Fruit fly (Drosophila melanogaster) whole organism, embryonic: ENCODE results near the gene Tasp1.

Source experiments
- Ada2b ChIP-seq: fragments of 200-800 bp; sonication (Bioruptor generic); IDR thresholded peaks from 2 replicates; pipeline ENCODE4 v1.3.6; 2022; ENCODE audit warnings: missing biosample characterization, missing genetic modification characterization
- Atf3 ChIP-seq: fragments of 200-800 bp; sonication (Bioruptor generic); optimal IDR thresholded peaks from 3 replicates; lab custom pipeline; 2016; ENCODE audit warnings: missing biosample characterization, missing genetic modification characterization
- CG10959 ChIP-seq: fragments of 200-800 bp; sonication (Bioruptor generic); IDR thresholded peaks from 2 replicates; pipeline ENCODE4 v1.3.6; 2022; ENCODE audit warnings: missing biosample characterization, missing genetic modification characterization
- CG10979 ChIP-seq: fragments of 200-800 bp; sonication (Bioruptor generic); optimal IDR thresholded peaks from 2 replicates; lab custom pipeline; 2018; ENCODE audit warnings: missing biosample characterization, mild to moderate bottlenecking, missing genetic modification characterization, moderate library complexity
- CG11093 ChIP-seq: fragments of 200-800 bp; sonication (Bioruptor generic); IDR thresholded peaks from 3 replicates; pipeline ENCODE4 v1.3.6; 2022; ENCODE audit warnings: missing biosample characterization, missing genetic modification characterization
- CG14014 ChIP-seq: fragments of 200-800 bp; sonication (Bioruptor generic); IDR thresholded peaks from 2 replicates; pipeline ENCODE4 v1.3.6; 2022; ENCODE audit warnings: missing biosample characterization, missing genetic modification characterization
- CG14441 ChIP-seq: fragments of 200-800 bp; sonication (Bioruptor generic); IDR thresholded peaks from 2 replicates; pipeline ENCODE4 v1.3.6; 2022; ENCODE audit warnings: missing biosample characterization, missing genetic modification characterization
- CG14667 ChIP-seq: fragments of 200-800 bp; sonication (Bioruptor generic); IDR thresholded peaks from 2 replicates; pipeline ENCODE4 v1.3.6; 2022; ENCODE audit warnings: missing biosample characterization, missing genetic modification characterization
- CG1603 ChIP-seq: fragments of 200-800 bp; sonication (Bioruptor generic); optimal IDR thresholded peaks from 2 replicates; lab custom pipeline; 2019; ENCODE audit warnings: missing biosample characterization, mild to moderate bottlenecking, missing genetic modification characterization, moderate library complexity
- CG16813 ChIP-seq: fragments of 200-800 bp; sonication (Bioruptor generic); IDR thresholded peaks from 3 replicates; pipeline ENCODE4 v1.3.6; 2022; ENCODE audit warnings: missing biosample characterization, missing genetic modification characterization; ENCODE audit not compliant: partially characterized antibody
- CG18619 ChIP-seq: fragments of 200-800 bp; sonication (Bioruptor generic); optimal IDR thresholded peaks from 3 replicates; lab custom pipeline; 2017; ENCODE audit warnings: missing biosample characterization, mild to moderate bottlenecking, missing genetic modification characterization
- CG2120 ChIP-seq: fragments of 200-800 bp; sonication (Bioruptor generic); optimal IDR thresholded peaks from 3 replicates; lab custom pipeline; 2016; ENCODE audit warnings: missing biosample characterization, missing genetic modification characterization
- CG2202 ChIP-seq: fragments of 200-800 bp; sonication (Bioruptor generic); optimal IDR thresholded peaks from 2 replicates; lab custom pipeline; 2018; ENCODE audit warnings: missing biosample characterization, mild to moderate bottlenecking, missing genetic modification characterization
- CG2875 ChIP-seq: fragments of 200-800 bp; sonication (Bioruptor generic); optimal IDR thresholded peaks from 2 replicates; lab custom pipeline; 2017; ENCODE audit warnings: missing biosample characterization, mild to moderate bottlenecking, missing genetic modification characterization, missing genetic modification reagents
- CG6654 ChIP-seq: fragments of 200-800 bp; sonication (Bioruptor generic); optimal IDR thresholded peaks from 2 replicates; lab custom pipeline; 2017; ENCODE audit warnings: missing biosample characterization, mild to moderate bottlenecking, missing genetic modification characterization
- CG8765 ChIP-seq: fragments of 200-800 bp; sonication (Bioruptor generic); IDR thresholded peaks from 2 replicates; pipeline ENCODE4 v1.3.6; 2022; ENCODE audit warnings: missing biosample characterization, missing genetic modification characterization
- CG9817 ChIP-seq: fragments of 200-800 bp; sonication (Bioruptor generic); optimal IDR thresholded peaks from 2 replicates; lab custom pipeline; 2018; ENCODE audit warnings: missing biosample characterization, mild to moderate bottlenecking, missing genetic modification characterization, moderate library complexity
- Dad ChIP-seq: fragments of 200-800 bp; sonication (Bioruptor generic); optimal IDR thresholded peaks from 3 replicates; lab custom pipeline; 2016; ENCODE audit warnings: missing biosample characterization, missing genetic modification characterization
- Dfd ChIP-seq, 2 experiments: fragments of >200 bp; optimal IDR thresholded peaks; 2 replicates each; lab custom pipeline; 2017; ENCODE audit warnings: missing biosample characterization in 2 of 2, missing genetic modification characterization in 2 of 2
- Dip3 ChIP-seq: fragments of 200-800 bp; sonication (Bioruptor generic); optimal IDR thresholded peaks from 3 replicates; lab custom pipeline; 2016; ENCODE audit warnings: missing biosample characterization, missing genetic modification characterization
- HLH54F ChIP-seq: fragments of 200-800 bp; sonication (Bioruptor generic); optimal IDR thresholded peaks from 3 replicates; lab custom pipeline; 2016; ENCODE audit warnings: missing biosample characterization, missing genetic modification characterization
- Hr3 ChIP-seq: fragments of 200-800 bp; sonication (Bioruptor generic); optimal IDR thresholded peaks from 3 replicates; lab custom pipeline; 2016; ENCODE audit warnings: missing biosample characterization, missing genetic modification characterization
- Mes4 ChIP-seq: fragments of 200-800 bp; sonication (Bioruptor generic); optimal IDR thresholded peaks from 2 replicates; lab custom pipeline; 2016; ENCODE audit warnings: missing biosample characterization, missing genetic modification characterization
- NC2α ChIP-seq: fragments of 200-800 bp; sonication (Bioruptor generic); optimal IDR thresholded peaks from 2 replicates; lab custom pipeline; 2016; ENCODE audit warnings: missing biosample characterization, missing genetic modification characterization
- Opbp ChIP-seq: fragments of 200-800 bp; sonication (Bioruptor generic); IDR thresholded peaks from 3 replicates; pipeline ENCODE4 v1.3.6; 2022; ENCODE audit warnings: missing biosample characterization, missing genetic modification characterization; ENCODE audit not compliant: partially characterized antibody
- Poxn ChIP-seq: fragments of 200-800 bp; sonication (Bioruptor generic); IDR thresholded peaks from 2 replicates; pipeline ENCODE4 v1.3.6; 2022; ENCODE audit warnings: missing biosample characterization, missing genetic modification characterization
- Ptx1 ChIP-seq: fragments of 200-800 bp; sonication (Bioruptor generic); IDR thresholded peaks from 2 replicates; pipeline ENCODE4 v1.3.6; 2022; ENCODE audit warnings: missing biosample characterization, missing genetic modification characterization
- Rfx ChIP-seq: fragments of 200-800 bp; sonication (Bioruptor generic); IDR thresholded peaks from 2 replicates; pipeline ENCODE4 v1.3.6; 2022; ENCODE audit warnings: missing biosample characterization, missing genetic modification characterization
- Scr ChIP-seq: fragments of 200-800 bp; sonication (Bioruptor generic); IDR thresholded peaks from 2 replicates; pipeline ENCODE4 v1.3.6; 2022; ENCODE audit warnings: missing biosample characterization, missing genetic modification characterization; ENCODE audit not compliant: partially characterized antibody
- Side ChIP-seq: fragments of 200-800 bp; sonication (Bioruptor generic); optimal IDR thresholded peaks from 2 replicates; lab custom pipeline; 2016; ENCODE audit warnings: missing biosample characterization, missing genetic modification characterization
- Xrp1 ChIP-seq: fragments of 200-800 bp; sonication (Bioruptor generic); IDR thresholded peaks from 2 replicates; pipeline ENCODE4 v1.3.6; 2022; ENCODE audit warnings: missing biosample characterization, missing genetic modification characterization
- ap ChIP-seq: fragments of 200-800 bp; sonication (Bioruptor generic); IDR thresholded peaks from 2 replicates; pipeline ENCODE4 v1.3.6; 2022; ENCODE audit warnings: missing biosample characterization, missing genetic modification characterization
- az2 ChIP-seq: fragments of 200-800 bp; sonication (Bioruptor generic); optimal IDR thresholded peaks from 3 replicates; lab custom pipeline; 2016; ENCODE audit warnings: missing biosample characterization, missing genetic modification characterization
- cad ChIP-seq: fragments of >200 bp; optimal IDR thresholded peaks from 2 replicates; lab custom pipeline; 2017; ENCODE audit warnings: missing biosample characterization, missing genetic modification characterization
- ci ChIP-seq: fragments of 200-800 bp; sonication (Bioruptor generic); IDR thresholded peaks from 3 replicates; pipeline ENCODE4 v1.3.6; 2022; ENCODE audit warnings: missing biosample characterization, missing genetic modification characterization
- corto ChIP-seq: fragments of 200-800 bp; sonication (Bioruptor generic); optimal IDR thresholded peaks from 2 replicates; lab custom pipeline; 2016; ENCODE audit warnings: missing biosample characterization, mild to moderate bottlenecking, missing genetic modification characterization, moderate library complexity
- da ChIP-seq: fragments of 200-800 bp; sonication (Bioruptor generic); optimal IDR thresholded peaks from 2 replicates; lab custom pipeline; 2016; ENCODE audit warnings: missing biosample characterization, missing genetic modification characterization
- dan ChIP-seq: fragments of 200-800 bp; sonication (Bioruptor generic); IDR thresholded peaks from 2 replicates; pipeline ENCODE4 v1.3.6; 2022; ENCODE audit warnings: missing biosample characterization, missing genetic modification characterization
- danr ChIP-seq: fragments of 200-800 bp; sonication (Bioruptor generic); IDR thresholded peaks from 2 replicates; pipeline ENCODE4 v1.3.6; 2022; ENCODE audit warnings: missing biosample characterization, missing genetic modification characterization
- eyg ChIP-seq: fragments of 200-800 bp; sonication (Bioruptor generic); optimal IDR thresholded peaks from 3 replicates; lab custom pipeline; 2016; ENCODE audit warnings: missing biosample characterization, missing genetic modification characterization
- grn ChIP-seq: fragments of 200-800 bp; sonication (Bioruptor generic); optimal IDR thresholded peaks from 3 replicates; lab custom pipeline; 2017; ENCODE audit warnings: missing biosample characterization, missing genetic modification characterization
- hth ChIP-seq: fragments of >200 bp; optimal IDR thresholded peaks from 2 replicates; lab custom pipeline; 2017; ENCODE audit warnings: inconsistent platforms
- inv ChIP-seq: fragments of 200-800 bp; sonication (Bioruptor generic); IDR thresholded peaks from 2 replicates; pipeline ENCODE4 v1.3.6; 2022; ENCODE audit warnings: missing biosample characterization, missing genetic modification characterization; ENCODE audit not compliant: partially characterized antibody
- oc ChIP-seq: fragments of 200-800 bp; sonication (Bioruptor generic); optimal IDR thresholded peaks from 2 replicates; lab custom pipeline; 2018; ENCODE audit warnings: missing biosample characterization, mild to moderate bottlenecking, missing genetic modification characterization, moderate library complexity
- pho ChIP-seq: fragments of 200-800 bp; sonication (Bioruptor generic); optimal IDR thresholded peaks from 2 replicates; lab custom pipeline; 2016; ENCODE audit warnings: missing biosample characterization, missing genetic modification characterization
- row ChIP-seq: fragments of 200-800 bp; sonication (Bioruptor generic); IDR thresholded peaks from 3 replicates; pipeline ENCODE4 v1.3.6; 2022; ENCODE audit warnings: missing biosample characterization, missing genetic modification characterization
- shn ChIP-seq: fragments of 200-800 bp; sonication (Bioruptor generic); optimal IDR thresholded peaks from 3 replicates; lab custom pipeline; 2016; ENCODE audit warnings: missing biosample characterization, missing genetic modification characterization
- usp ChIP-seq: fragments of >200 bp; optimal IDR thresholded peaks from 2 replicates; lab custom pipeline; 2017; ENCODE audit warnings: missing biosample characterization, missing genetic modification characterization
- zen2 ChIP-seq: fragments of 200-800 bp; sonication (Bioruptor generic); IDR thresholded peaks from 3 replicates; pipeline ENCODE4 v1.3.6; 2022; ENCODE audit warnings: missing biosample characterization, missing genetic modification characterization; ENCODE audit not compliant: partially characterized antibody
- zfh2 ChIP-seq: fragments of 200-800 bp; sonication (Bioruptor generic); optimal IDR thresholded peaks from 2 replicates; lab custom pipeline; 2016; ENCODE audit warnings: missing biosample characterization, missing genetic modification characterization

Gene Tasp1

dm6 chr3L:16049955-16050886 lies 37.1 kb downstream of the Tasp1 start:
- TF ChIP-seq Mes4 (GFP tag; lab: Kevin White, UChicago) (no peak), CG16813 (no peak), corto (GFP tag; lab: Kevin White, UChicago) (no peak), Hr3 (GFP tag; lab: Kevin White, UChicago) (no peak), CG10979 (tag; lab: Kevin White, UChicago) (peak; percentile 27), CG14014 (GFP tag; lab: Robert Waterston, UW) (no peak; the same call in 1 of the 2 replicates), Rfx (GFP tag; lab: Robert Waterston, UW) (peak; percentile 43; the same call in 1 of the 2 replicates), oc (tag; lab: Kevin White, UChicago) (peak; percentile 1), danr (GFP tag; lab: Robert Waterston, UW) (no peak), Scr (GFP tag; lab: Robert Waterston, UW) (no peak), CG2202 (tag; lab: Kevin White, UChicago) (no peak), CG11093 (GFP tag; lab: Robert Waterston, UW) (no peak), CG14441 (GFP tag; lab: Robert Waterston, UW) (peak; percentile 12; the same call in 1 of the 2 replicates), shn (GFP tag; lab: Kevin White, UChicago) (no peak), CG2875 (GFP tag; lab: Kevin White, UChicago) (no peak), pho (GFP tag; lab: Kevin White, UChicago) (no peak), CG6654 (GFP tag; lab: Kevin White, UChicago) (no peak), cad (GFP tag; lab: Kevin White, UChicago) (no peak), HLH54F (no peak), grn (GFP tag; lab: Kevin White, UChicago) (peak; percentile 82), Side (no peak), Dip3 (no peak), az2 (no peak), zfh2 (no peak), ci (GFP tag; lab: Robert Waterston, UW) (no peak), inv (GFP tag; lab: Robert Waterston, UW) (no peak), Ptx1 (no peak), CG1603 (tag; lab: Kevin White, UChicago) (peak; percentile 10), row (GFP tag; lab: Robert Waterston, UW) (no peak; the same call in 2 of the 3 replicates), CG10959 (0 out of 2 replicates have a peak, but pooled peaks have one; percentile 12), CG2120 (GFP tag; lab: Kevin White, UChicago) (no peak), hth (lab: Kevin White, UChicago) (no peak), CG9817 (tag; lab: Kevin White, UChicago) (no peak), zen2 (GFP tag; lab: Robert Waterston, UW) (no peak), Ada2b (0 out of 2 replicates have a peak, but pooled peaks have one; percentile 7), Opbp (GFP tag; lab: Robert Waterston, UW) (no peak), eyg (peak; percentile 32), CG8765 (GFP tag; lab: Robert Waterston, UW) (no peak), CG18619 (no peak), Poxn (GFP tag; lab: Robert Waterston, UW) (no peak), da (GFP tag; lab: Kevin White, UChicago) (no peak), NC2α (GFP tag; lab: Kevin White, UChicago) (no peak), ap (GFP tag; lab: Robert Waterston, UW) (no peak), Xrp1 (GFP tag; lab: Robert Waterston, UW) (peak; percentile 49; the same call in 1 of the 2 replicates), CG14667 (GFP tag; lab: Robert Waterston, UW) (no peak), dan (GFP tag; lab: Robert Waterston, UW) (no peak), Dfd (GFP tag; optimal IDR thresholded peaks at IDR 0.05; lab: Kevin White, UChicago) (no peak), Atf3 (GFP tag; lab: Kevin White, UChicago) (no peak), usp (no peak), Dad (no peak)
